Worm (Caenorhabditis elegans) whole organism, young adult: ENCODE measurements around the gene rps-0.

ENCODE experiments used
- rcor-1 ChIP-seq: fragments of 200-800 bp; sonication (Bioruptor generic); IDR thresholded peaks from 2 replicates; pipeline ENCODE4 v1.3.6; 2022; ENCODE audit warnings: missing genetic modification reagents, missing genetic modification characterization, missing compliant biosample characterization
- snpc-4 ChIP-seq, 5 experiments: fragments of 150-350 bp in 1 of 5; sonication (generic microtip) in 4 of 5; optimal IDR thresholded peaks; 2 replicates each; lab custom pipeline; 2014 to 2018; ENCODE audit warnings: missing genetic modification characterization in 5 of 5, missing biosample characterization in 3 of 5, antibody characterized with exemption in 2 of 5, mild to moderate bottlenecking in 2 of 5, missing compliant biosample characterization in 2 of 5, missing genotype in 2 of 5, moderate library complexity in 2 of 5, missing genetic modification reagents in 1 of 5
- ztf-25 ChIP-seq: fragments of 200-800 bp; sonication (Bioruptor generic); IDR thresholded peaks from 2 replicates; pipeline ENCODE4 v1.3.6; 2022; ENCODE audit warnings: missing genetic modification reagents, missing genetic modification characterization, missing compliant biosample characterization

DNA sequence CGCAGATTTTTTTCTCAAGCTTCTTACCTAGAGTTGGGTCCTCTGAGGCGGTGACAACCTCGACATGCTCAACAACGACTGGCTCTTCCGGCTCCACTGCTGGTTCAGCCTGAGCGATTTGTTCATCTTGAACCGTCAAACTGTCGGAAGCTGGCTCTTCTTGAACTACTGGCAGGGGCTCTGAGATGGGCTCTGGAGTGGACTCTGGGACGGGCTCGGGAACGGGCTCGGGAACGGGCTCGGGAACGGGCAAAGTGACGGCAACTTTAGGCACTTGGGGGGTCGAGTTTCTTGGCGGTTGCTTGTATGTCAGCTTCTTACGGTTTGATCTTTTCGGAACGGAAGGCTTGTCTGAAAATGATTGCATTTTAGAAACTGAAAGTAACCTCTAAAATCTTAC, 9.0 kb upstream of the rps-0 start:
- no peak for TF ChIP-seq snpc-4 (GFP tag; optimal IDR thresholded peaks at IDR 0.05; lab: Kevin White, UChicago)
- TF ChIP-seq snpc-4 (tag; optimal IDR thresholded peaks at IDR 0.05; lab: Kevin White, UChicago): no peak
- no peak for TF ChIP-seq ztf-25 (GFP tag; lab: Robert Waterston, UW)
- TF ChIP-seq rcor-1 (GFP tag; lab: Robert Waterston, UW): no peak
